Fruit fly (Drosophila melanogaster) S2 (cell line): ENCODE data around the gene Sar1.

Experiments used
- CG8478 ChIP-seq: fragments of >200 bp; optimal IDR thresholded peaks from 2 replicates; lab custom pipeline; 2018
- CTCF ChIP-seq, 2 experiments: fragments of >200 bp; optimal IDR thresholded peaks; 2 replicates each; lab custom pipeline; 2018

Sar1 gene

DNA sequence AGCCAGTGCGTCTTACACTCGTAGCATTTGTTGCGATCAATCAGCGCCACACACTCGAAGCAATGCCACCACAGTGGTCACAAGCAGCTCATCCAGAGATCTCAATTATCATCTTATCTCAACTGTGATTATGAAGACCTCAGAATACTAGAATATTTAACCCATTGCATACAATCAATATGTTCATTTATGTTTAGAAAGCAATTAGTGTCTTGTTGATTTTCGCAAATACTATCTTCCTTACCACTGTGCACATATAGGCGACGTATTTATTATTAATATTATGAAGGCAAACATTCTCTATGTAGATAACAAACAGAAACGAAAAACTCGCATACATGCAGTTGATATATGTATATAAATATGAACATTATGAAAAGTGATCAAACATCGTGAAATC lies 2.3 kb downstream of the Sar1 start:
- TF ChIP-seq CG8478 (lab: Kevin White, UChicago) (no peak), CTCF (optimal IDR thresholded peaks at IDR 0.05; lab: Kevin White, UChicago) (no peak)

DNA sequence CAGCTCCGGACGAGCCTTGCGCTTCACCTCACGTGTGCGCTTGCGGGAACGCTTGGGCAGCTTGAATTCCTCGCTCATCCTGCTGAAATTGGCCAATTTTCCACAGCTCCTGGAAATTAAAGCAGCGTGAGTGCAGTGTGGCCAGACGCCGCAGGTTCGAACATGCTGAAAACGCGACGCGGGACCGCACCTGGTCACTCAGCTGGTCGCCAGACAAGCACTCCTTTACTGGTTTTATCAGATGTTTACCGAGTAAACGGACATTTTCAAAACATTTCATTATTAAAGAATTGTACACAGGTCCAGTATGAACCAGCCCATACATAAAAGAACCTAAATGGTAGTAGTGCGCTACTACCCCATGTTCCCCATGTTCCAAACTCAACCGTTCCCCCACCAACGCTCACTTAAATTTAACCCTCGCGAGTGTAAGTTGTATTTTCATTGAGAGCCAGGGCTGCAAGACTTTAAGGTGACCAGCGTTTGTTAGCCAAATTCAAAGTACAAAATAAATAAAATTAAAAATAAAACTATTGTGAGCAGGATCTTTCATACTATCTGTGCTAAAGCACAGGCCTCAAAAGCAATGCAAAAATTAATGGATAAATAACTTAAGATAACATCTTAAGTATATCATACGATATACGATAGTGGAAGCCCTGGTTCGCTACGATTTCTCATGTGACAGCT lies 5.9 kb downstream of the Sar1 start, which contains the start of the genes JMJD6, CG7071 and Muted:
JMJD6 (minus strand) TSS at position 154 of the 690 bp plus-strand sequence.
CG7071 (plus strand) TSS at position 403 of the 690 bp plus-strand sequence.
Muted (plus strand) TSS at position 403 of the 690 bp plus-strand sequence.
- TF ChIP-seq CG8478 (lab: Kevin White, UChicago), result no peak
- TF ChIP-seq CTCF (optimal IDR thresholded peaks at IDR 0.05; lab: Kevin White, UChicago), result peak in 1 of 2 experiments; percentile 32

DNA sequence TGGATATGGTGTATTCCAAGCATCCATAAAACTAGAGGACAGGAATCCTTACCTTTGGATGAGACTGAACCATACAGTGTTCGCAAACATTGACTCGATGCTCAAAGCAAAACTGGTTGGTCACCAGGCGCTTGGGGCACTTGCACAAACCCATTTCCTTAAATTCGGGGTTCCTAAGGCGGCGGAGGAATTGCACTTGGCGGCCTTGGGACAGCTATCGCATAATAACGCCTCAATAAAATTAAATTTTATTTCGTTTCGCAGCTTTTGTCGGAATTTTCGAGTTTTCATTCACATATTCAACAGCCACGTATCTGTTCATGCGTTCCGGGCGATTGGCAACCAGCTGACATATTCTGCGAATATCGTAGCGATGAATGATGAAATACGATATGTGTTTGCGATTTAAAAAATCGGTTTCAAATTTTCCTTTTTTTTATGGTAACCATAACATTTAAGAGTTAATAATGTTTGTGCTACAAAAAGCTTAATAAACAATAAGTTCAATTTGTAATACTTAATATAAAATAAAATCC lies 9.2 kb downstream of the Sar1 start, which contains the start of gene CG5382:
CG5382 (minus strand) TSS at position 324 of the 536 bp plus-strand sequence.
- TF ChIP-seq CG8478 (lab: Kevin White, UChicago) (no peak), CTCF (optimal IDR thresholded peaks at IDR 0.05; lab: Kevin White, UChicago) (no peak)

DNA sequence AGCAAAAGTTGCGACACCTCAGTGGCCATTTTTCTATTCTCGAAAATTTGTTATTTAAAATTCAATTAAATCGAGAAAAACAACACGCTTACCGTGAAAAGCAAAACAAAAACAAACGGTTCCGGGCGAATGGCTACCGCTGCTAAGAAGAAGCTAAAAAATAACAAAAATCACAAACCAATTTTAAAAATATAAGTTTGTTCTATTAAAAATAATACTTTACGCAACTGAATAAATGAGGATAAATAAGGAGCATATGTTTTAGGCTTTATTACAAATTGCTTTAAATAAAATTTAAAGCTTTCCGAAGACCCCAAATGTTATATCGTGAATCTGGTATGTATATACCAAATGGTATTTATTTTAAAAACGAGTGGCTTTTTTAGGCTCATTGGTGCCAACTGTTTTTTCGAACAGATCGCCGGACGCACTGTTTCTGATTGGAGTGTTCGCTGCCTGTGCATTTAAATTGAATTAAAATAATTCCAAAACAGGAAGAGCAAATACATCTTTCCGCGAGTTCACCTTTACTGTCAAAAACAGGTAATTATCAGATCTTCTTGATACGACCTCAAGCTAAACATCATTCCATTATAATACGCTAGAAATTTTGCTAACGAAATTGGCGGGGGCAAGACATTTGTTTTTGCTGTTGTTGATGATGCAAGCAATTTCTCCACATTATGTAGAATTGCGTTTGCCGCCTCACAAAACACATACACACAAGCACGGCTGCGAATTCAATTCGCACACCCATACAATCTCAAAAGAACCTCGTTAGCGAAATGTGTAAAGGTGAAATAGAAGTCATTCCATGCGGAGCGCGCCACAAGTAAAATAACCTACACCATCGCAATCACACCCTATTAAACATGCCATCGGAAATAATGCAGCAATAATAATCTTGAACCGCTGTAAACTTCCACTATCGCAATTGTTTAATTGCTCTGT lies 10.9 kb downstream of the Sar1 start, which contains the start of the genes Polr3F and PyK:
Polr3F (minus strand) TSS at position 248 of the 951 bp plus-strand sequence.
PyK (plus strand) TSS at position 411 of the 951 bp plus-strand sequence.
- TF ChIP-seq CTCF (optimal IDR thresholded peaks at IDR 0.05; lab: Kevin White, UChicago), result no peak
- TF ChIP-seq CG8478 (lab: Kevin White, UChicago), result no peak

DNA sequence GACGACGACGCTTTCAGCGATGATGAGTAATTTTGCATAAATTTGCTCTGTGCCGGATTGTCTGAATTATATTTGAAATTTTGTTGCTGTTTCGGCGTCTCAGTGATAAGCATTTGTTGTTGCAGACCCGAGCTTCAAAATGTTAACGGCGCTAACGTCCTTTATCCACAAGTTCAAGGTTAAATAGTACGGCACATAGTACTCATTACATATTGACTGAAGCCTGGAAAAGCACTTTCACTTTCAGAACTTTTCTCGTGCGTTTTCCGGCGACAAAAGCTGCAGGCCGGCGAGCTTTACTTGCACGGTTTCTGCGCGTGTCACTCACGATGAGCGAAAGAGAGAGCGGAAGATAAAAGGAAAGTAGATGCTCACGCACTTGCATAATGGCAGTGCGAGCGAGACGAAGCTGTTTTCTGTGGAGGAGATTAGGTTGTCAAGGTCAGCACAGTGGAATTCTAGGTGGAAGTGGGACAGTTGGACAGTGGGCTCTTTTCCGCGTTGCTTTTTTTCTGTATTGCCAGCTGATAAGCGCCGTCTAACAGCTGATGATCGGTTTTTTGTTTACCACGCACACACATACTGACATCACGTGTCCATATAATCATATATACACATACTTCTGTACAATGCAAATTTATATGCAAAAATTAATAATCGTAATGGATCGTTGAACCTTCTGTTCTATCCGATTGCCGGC lies 11.7 kb downstream of the Sar1 start:
- no peak for TF ChIP-seq CTCF (optimal IDR thresholded peaks at IDR 0.05; lab: Kevin White, UChicago)

DNA sequence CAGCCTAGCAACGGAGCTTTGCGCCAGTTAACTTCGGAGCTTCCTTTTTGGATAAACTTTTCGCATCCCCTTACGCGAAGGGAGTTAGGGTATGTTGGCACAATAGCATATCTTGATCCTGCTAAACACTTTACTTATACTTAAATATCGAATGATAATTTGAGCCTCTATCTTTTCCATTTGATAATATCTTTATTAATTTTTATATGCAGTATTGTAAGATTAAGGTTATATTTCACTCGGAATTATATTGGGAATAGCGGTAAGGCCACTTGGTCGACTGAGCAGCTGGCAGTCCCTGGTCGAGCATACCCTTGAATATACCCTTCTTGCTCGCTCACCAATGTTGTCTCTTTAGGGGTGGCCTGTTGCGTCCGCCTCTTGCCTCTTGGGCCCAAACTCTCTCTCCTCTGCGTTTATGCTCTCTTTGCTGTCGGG lies 12.3 kb downstream of the Sar1 start:
- TF ChIP-seq CTCF (optimal IDR thresholded peaks at IDR 0.05; lab: Kevin White, UChicago), result no peak
- TF ChIP-seq CG8478 (lab: Kevin White, UChicago), result no peak

DNA sequence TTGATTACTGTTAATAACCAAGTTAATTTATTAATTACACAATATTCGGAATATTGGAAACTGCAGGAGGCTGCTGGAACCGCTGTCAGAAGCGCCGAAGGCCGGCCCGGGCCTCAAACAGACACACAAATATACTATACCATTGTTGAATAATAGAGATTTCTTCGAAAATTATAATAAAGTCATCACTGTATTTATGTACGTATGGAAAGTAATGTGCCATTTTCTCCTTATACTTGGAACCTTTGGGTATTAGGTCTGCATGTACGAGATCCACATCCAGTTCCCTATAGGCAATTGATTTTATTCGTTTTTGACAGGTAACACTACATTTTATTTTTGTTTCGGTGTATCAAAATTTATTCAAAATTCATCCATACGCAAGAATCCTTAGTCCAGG lies 16.1 kb downstream of the Sar1 start, which contains the start of gene CG7069:
CG7069 (plus strand) TSS at position 301 of the 400 bp plus-strand sequence.
- TF ChIP-seq CG8478 (lab: Kevin White, UChicago) (no peak), CTCF (optimal IDR thresholded peaks at IDR 0.05; lab: Kevin White, UChicago) (no peak)

DNA sequence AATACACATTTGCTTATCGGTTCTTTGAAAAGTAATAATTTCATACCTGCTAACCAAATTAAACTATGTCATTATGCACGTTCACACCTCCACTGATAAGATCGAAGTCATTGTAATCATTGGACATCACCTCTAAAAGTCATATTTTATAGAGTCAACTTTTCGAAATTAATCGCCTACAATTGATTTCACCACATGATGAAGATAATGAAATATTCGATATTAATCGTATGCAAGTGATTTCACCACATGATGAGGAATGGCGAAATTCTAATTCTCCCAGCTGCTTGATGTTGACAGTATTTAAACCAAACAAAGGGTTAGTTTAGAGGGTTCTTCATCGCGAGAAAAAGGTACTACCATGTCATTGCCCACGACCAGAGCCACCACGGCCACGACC lies 19.2 kb downstream of the Sar1 start, which contains the start of gene CG18596:
CG18596 (plus strand) TSS at position 250 of the 400 bp plus-strand sequence.
- TF ChIP-seq CG8478 (lab: Kevin White, UChicago) (no peak), CTCF (optimal IDR thresholded peaks at IDR 0.05; lab: Kevin White, UChicago) (no peak)

DNA sequence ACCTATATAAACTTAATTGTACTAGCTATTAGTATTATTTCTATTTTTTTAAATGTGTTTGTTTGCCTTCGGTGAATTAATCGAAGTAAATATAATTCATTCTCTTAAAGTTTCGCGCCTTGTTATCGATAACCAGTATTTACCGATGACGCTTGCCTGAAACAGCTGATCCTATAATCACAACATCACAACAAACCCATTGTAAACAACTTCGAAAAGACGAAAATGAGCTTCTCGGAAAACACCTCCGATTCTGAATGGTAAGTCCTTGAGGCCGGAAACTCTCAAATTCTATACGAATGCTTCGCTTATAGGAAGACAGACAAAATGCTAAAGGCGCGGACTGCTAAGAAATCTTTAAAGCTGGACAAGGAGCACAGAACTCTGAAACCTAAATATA lies 23.5 kb downstream of the Sar1 start, which contains the start of gene CG34149:
CG34149 (plus strand) TSS at position 187 of the 400 bp plus-strand sequence.
- TF ChIP-seq CG8478 (lab: Kevin White, UChicago), result no peak
- no peak for TF ChIP-seq CTCF (optimal IDR thresholded peaks at IDR 0.05; lab: Kevin White, UChicago)

DNA sequence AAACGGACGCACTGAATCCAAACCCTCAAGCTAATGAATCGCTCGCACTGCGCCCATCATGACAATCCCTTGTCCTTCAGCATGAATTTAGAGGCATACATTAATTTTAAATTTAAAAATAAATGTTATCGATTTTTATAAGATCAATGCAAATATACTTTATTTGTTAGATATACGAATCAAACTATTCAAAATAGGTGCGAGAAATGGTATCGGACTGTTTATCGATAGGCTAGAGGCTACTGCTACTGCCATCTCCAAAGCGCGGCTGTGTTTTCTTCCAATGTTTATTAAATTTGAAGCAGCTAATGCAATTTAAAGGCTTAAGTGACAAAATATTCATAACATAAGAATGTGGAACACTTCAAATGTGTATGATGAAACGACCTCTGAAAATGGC lies 24.6 kb downstream of the Sar1 start, which contains the start of gene CG43342:
CG43342 (plus strand) TSS at position 264 of the 400 bp plus-strand sequence.
- TF ChIP-seq CTCF (optimal IDR thresholded peaks at IDR 0.05; lab: Kevin White, UChicago) (no peak), CG8478 (lab: Kevin White, UChicago) (no peak)

DNA sequence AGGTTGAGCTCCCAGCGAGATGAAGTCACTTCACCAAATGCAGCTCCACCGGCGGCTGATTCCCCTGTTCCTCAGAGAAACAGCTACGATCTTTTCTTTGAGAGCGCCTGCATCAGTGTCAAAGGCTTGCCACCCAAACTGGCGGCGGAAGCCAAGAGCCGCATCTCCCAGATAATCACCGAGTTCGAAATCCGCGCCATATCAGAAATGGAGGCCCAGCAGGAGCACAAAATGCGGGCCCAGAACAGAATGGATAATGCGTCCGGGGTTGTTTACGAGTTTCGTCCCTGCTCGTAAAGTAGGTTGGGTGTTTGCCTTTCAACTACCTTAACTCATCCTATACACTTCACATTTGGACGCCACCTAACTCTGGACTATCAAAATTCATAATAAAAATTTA lies 25.2 kb downstream of the Sar1 start, which contains the start of gene Gpdh3:
Gpdh3 (plus strand) TSS at position 301 of the 400 bp plus-strand sequence.
- TF ChIP-seq CG8478 (lab: Kevin White, UChicago) (no peak), CTCF (optimal IDR thresholded peaks at IDR 0.05; lab: Kevin White, UChicago) (no peak)

DNA sequence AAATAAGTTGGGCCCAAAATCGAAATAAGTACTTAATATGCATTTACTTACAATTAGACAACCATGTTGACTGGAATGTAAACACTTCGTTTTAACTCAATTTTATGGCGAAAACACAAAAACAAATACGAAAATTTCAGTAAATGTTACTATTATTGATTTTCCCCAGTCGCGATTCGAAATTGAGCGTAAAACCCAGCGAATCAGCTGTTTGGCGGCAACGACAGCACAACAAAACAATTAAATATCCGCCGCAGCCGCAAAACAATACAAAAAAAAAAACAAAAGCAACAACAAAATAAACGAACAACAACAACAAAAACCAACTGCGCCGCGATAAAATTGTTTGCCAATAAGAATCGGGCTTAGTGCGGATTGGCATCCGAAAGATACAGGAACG lies 33.1 kb downstream of the Sar1 start, which contains the start of the genes CAH8 and CG7059:
CAH8 (minus strand) TSS at position 101 of the 400 bp plus-strand sequence.
CG7059 (plus strand) TSS at position 167 of the 400 bp plus-strand sequence.
- TF ChIP-seq CTCF (optimal IDR thresholded peaks at IDR 0.05; lab: Kevin White, UChicago) (no peak), CG8478 (lab: Kevin White, UChicago) (no peak)

DNA sequence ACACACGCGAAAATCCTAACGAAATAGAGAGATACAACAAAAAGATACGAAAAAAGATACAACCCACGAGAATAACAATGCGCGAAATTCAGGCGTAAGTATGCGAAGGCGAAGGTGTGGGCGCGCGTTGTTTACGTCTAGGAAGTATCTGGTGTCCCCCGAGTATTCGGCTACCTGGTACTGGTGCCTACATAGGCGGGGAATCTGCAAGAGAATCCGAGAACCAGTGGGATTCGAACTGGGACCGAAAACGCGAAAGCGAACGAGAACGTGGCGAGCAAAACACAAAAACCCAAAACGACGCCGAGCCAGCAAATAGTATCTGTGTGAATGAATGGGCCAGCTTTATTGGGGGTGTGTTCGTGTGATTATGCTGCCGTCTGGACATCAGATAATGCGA lies 33.6 kb downstream of the Sar1 start:
- no peak for TF ChIP-seq CG8478 (lab: Kevin White, UChicago)
- TF ChIP-seq CTCF (optimal IDR thresholded peaks at IDR 0.05; lab: Kevin White, UChicago), result no peak
